Fruit fly (Drosophila melanogaster): ENCODE data around the gene CG14419.

DNA sequence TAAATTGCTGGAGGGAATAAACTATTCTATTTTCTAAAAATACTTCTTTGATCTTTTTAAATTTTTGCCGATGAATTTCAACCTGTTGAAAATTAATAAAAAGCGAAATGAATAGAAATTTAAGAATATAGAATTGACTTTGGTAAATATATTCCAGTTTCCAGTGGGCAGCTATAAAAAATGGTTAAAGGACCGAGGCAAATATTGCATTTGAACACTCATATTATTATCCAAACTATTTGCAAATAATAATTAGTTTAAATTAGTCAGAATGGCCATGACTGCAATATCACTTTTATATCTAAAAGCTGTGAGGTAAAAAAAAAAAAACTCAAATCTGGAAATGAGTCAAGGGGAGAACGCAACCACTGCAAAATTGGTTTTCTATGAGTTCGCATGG, 49.1 kb upstream of the CG14419 start, which contains the start of gene CG3592:
- no peak for TF ChIP-seq pan (optimal IDR thresholded peaks at IDR 0.05)
- TF ChIP-seq sv (GFP tag; optimal IDR thresholded peaks at IDR 0.05): no peak
- TF ChIP-seq OdsH (GFP tag; optimal IDR thresholded peaks at IDR 0.05): no peak
- TF ChIP-seq Hnf4 (GFP tag; optimal IDR thresholded peaks at IDR 0.05): no peak
- no peak for TF ChIP-seq fru (GFP tag; optimal IDR thresholded peaks at IDR 0.05)
- TF ChIP-seq CG9705 (GFP tag; optimal IDR thresholded peaks at IDR 0.05): no peak
- no peak for TF ChIP-seq dsf (GFP tag; optimal IDR thresholded peaks at IDR 0.05; ENCODE audit: borderline replicate concordance)
- TF ChIP-seq Rel (GFP tag; optimal IDR thresholded peaks at IDR 0.05): no peak
- no peak for TF ChIP-seq Rel (tag; optimal IDR thresholded peaks at IDR 0.05)
- TF ChIP-seq CrebA (GFP tag; optimal IDR thresholded peaks at IDR 0.05; ENCODE audit: borderline replicate concordance): no peak
- TF ChIP-seq jim (GFP tag; optimal IDR thresholded peaks at IDR 0.05): no peak
- no peak for TF ChIP-seq psq (GFP tag; optimal IDR thresholded peaks at IDR 0.05)
- no peak for TF ChIP-seq Hr83 (GFP tag; optimal IDR thresholded peaks at IDR 0.05; ENCODE audit: poor library complexity, severe bottlenecking)
- no peak for TF ChIP-seq woc (GFP tag; optimal IDR thresholded peaks at IDR 0.05)

All from whole organism, wandering third instar larva.